Worm (Caenorhabditis elegans) whole organism, late embryonic: ENCODE measurements around the gene B0507.3.

ENCODE experiments used
- C38D4.7 ChIP-seq: fragments of 200-800 bp; sonication (Bioruptor generic); optimal IDR thresholded peaks from 2 replicates; lab custom pipeline; 2018; ENCODE audit warnings: mild to moderate bottlenecking, missing genetic modification characterization, moderate library complexity, missing compliant biosample characterization
- K09A11.1 ChIP-seq: sonication (generic microtip); optimal IDR thresholded peaks from 2 replicates; lab custom pipeline; 2017; ENCODE audit warnings: antibody characterized with exemption, mild to moderate bottlenecking, missing genetic modification characterization, missing compliant biosample characterization; ENCODE audit not compliant: insufficient read depth
- Y22D7AL.16 ChIP-seq: sonication (generic microtip); optimal IDR thresholded peaks from 2 replicates; lab custom pipeline; 2016; ENCODE audit warnings: missing genetic modification characterization, missing compliant biosample characterization
- ahr-1 ChIP-seq: sonication (generic microtip); optimal IDR thresholded peaks from 2 replicates; lab custom pipeline; 2016; ENCODE audit warnings: missing genetic modification characterization, missing compliant biosample characterization
- ama-1 ChIP-seq: fragments of 150-350 bp; optimal IDR thresholded peaks from 2 replicates; lab custom pipeline; 2014
- ceh-18 ChIP-seq: sonication (generic microtip); optimal IDR thresholded peaks from 2 replicates; lab custom pipeline; 2016; ENCODE audit warnings: missing genetic modification characterization, missing compliant biosample characterization
- ceh-2 ChIP-seq: sonication (generic microtip); optimal IDR thresholded peaks from 2 replicates; lab custom pipeline; 2016; ENCODE audit warnings: missing genotype, missing genetic modification characterization, missing compliant biosample characterization
- ceh-22 ChIP-seq: sonication (generic microtip); optimal IDR thresholded peaks from 2 replicates; lab custom pipeline; 2017; ENCODE audit warnings: missing biosample characterization, missing genetic modification characterization
- ceh-34 ChIP-seq: sonication (generic microtip); optimal IDR thresholded peaks from 2 replicates; lab custom pipeline; 2016; ENCODE audit warnings: mild to moderate bottlenecking, missing genetic modification characterization, missing compliant biosample characterization
- ceh-9 ChIP-seq: sonication (generic microtip); optimal IDR thresholded peaks from 2 replicates; lab custom pipeline; 2016; ENCODE audit warnings: mild to moderate bottlenecking, missing genetic modification characterization, inconsistent platforms, missing compliant biosample characterization
- che-1 ChIP-seq: sonication (generic microtip); optimal IDR thresholded peaks from 2 replicates; lab custom pipeline; 2016; ENCODE audit warnings: mild to moderate bottlenecking, missing genetic modification characterization, missing compliant biosample characterization
- dve-1 ChIP-seq: sonication (generic microtip); optimal IDR thresholded peaks from 2 replicates; lab custom pipeline; 2017; ENCODE audit warnings: antibody characterized with exemption, mild to moderate bottlenecking, missing genetic modification characterization, missing compliant biosample characterization
- elt-2 ChIP-seq: sonication (generic microtip); optimal IDR thresholded peaks from 2 replicates; lab custom pipeline; 2016; ENCODE audit warnings: missing genetic modification reagents, missing genetic modification characterization, missing compliant biosample characterization
- ets-4 ChIP-seq: sonication (generic microtip); optimal IDR thresholded peaks from 2 replicates; lab custom pipeline; 2016; ENCODE audit warnings: missing genetic modification characterization, missing compliant biosample characterization
- eyg-1 ChIP-seq: sonication (generic microtip); optimal IDR thresholded peaks from 2 replicates; lab custom pipeline; 2016; ENCODE audit warnings: missing genotype, missing genetic modification characterization, missing compliant biosample characterization
- fkh-10 ChIP-seq: fragments of 150-350 bp; optimal IDR thresholded peaks from 2 replicates; lab custom pipeline; 2014; ENCODE audit warnings: missing biosample characterization, missing genetic modification reagents, missing genetic modification characterization
- gmeb-2 ChIP-seq: sonication (generic microtip); optimal IDR thresholded peaks from 2 replicates; lab custom pipeline; 2016; ENCODE audit warnings: missing genetic modification characterization, inconsistent platforms, missing compliant biosample characterization
- hlh-13 ChIP-seq: fragments of 200-800 bp; sonication (Bioruptor generic); optimal IDR thresholded peaks from 2 replicates; lab custom pipeline; 2018; ENCODE audit warnings: mild to moderate bottlenecking, missing genetic modification characterization, missing compliant biosample characterization
- hlh-15 ChIP-seq: sonication (generic microtip); optimal IDR thresholded peaks from 2 replicates; lab custom pipeline; 2016; ENCODE audit warnings: missing genetic modification characterization, missing compliant biosample characterization
- hlh-30 ChIP-seq: sonication (generic microtip); optimal IDR thresholded peaks from 2 replicates; lab custom pipeline; 2017; ENCODE audit warnings: antibody characterized with exemption, missing genetic modification characterization, missing compliant biosample characterization; ENCODE audit not compliant: insufficient read depth
- hlh-6 ChIP-seq: sonication (generic microtip); optimal IDR thresholded peaks from 2 replicates; lab custom pipeline; 2016; ENCODE audit warnings: missing genotype, missing genetic modification characterization, missing compliant biosample characterization
- hlh-8 ChIP-seq: sonication (generic microtip); optimal IDR thresholded peaks from 2 replicates; lab custom pipeline; 2016; ENCODE audit warnings: missing genotype, missing genetic modification characterization, missing compliant biosample characterization
- lin-11 ChIP-seq: fragments of 200-800 bp; sonication (Bioruptor generic); optimal IDR thresholded peaks from 2 replicates; lab custom pipeline; 2018; ENCODE audit warnings: mild to moderate bottlenecking, missing genetic modification characterization, missing compliant biosample characterization
- mec-3 ChIP-seq: sonication (generic microtip); optimal IDR thresholded peaks from 2 replicates; lab custom pipeline; 2016; ENCODE audit warnings: borderline replicate concordance, missing genetic modification characterization, missing compliant biosample characterization
- nfya-1 ChIP-seq: sonication (generic microtip); optimal IDR thresholded peaks from 2 replicates; lab custom pipeline; 2017; ENCODE audit warnings: missing genetic modification characterization, mild to moderate bottlenecking, missing compliant biosample characterization, antibody characterized with exemption, moderate library complexity
- nhr-232 ChIP-seq: sonication (generic microtip); optimal IDR thresholded peaks from 2 replicates; lab custom pipeline; 2016; ENCODE audit warnings: missing genetic modification characterization, missing compliant biosample characterization
- npax-4 ChIP-seq: sonication (generic microtip); optimal IDR thresholded peaks from 2 replicates; lab custom pipeline; 2016; ENCODE audit warnings: missing genetic modification characterization, missing compliant biosample characterization
- odd-2 ChIP-seq: sonication (generic microtip); optimal IDR thresholded peaks from 2 replicates; lab custom pipeline; 2017; ENCODE audit warnings: antibody characterized with exemption, mild to moderate bottlenecking, missing genetic modification characterization, missing compliant biosample characterization
- pag-3 ChIP-seq: sonication (generic microtip); optimal IDR thresholded peaks from 2 replicates; lab custom pipeline; 2016; ENCODE audit warnings: missing compliant biosample characterization, missing genetic modification characterization, borderline replicate concordance
- pat-9 ChIP-seq: fragments of 200-800 bp; sonication (Bioruptor generic); optimal IDR thresholded peaks from 2 replicates; lab custom pipeline; 2018; ENCODE audit warnings: mild to moderate bottlenecking, missing genetic modification characterization, moderate library complexity, missing compliant biosample characterization
- pax-1 ChIP-seq: fragments of 150-350 bp; optimal IDR thresholded peaks from 2 replicates; lab custom pipeline; 2014; ENCODE audit warnings: missing biosample characterization, missing genetic modification characterization
- pha-2 ChIP-seq: sonication (generic microtip); optimal IDR thresholded peaks from 2 replicates; lab custom pipeline; 2017; ENCODE audit warnings: mild to moderate bottlenecking, missing genetic modification characterization, missing compliant biosample characterization
- pha-4 ChIP-seq: fragments of 150-350 bp; optimal IDR thresholded peaks from 2 replicates; lab custom pipeline; 2018; ENCODE audit warnings: missing biosample characterization, missing genetic modification reagents, missing genetic modification characterization
- pqm-1 ChIP-seq: sonication (generic microtip); optimal IDR thresholded peaks from 2 replicates; lab custom pipeline; 2016; ENCODE audit warnings: missing genetic modification characterization, missing compliant biosample characterization
- pros-1 ChIP-seq: fragments of 150-350 bp; optimal IDR thresholded peaks from 2 replicates; lab custom pipeline; 2014; ENCODE audit warnings: missing biosample characterization, missing genetic modification reagents, missing genetic modification characterization
- sdc-2 ChIP-seq: sonication (generic microtip); optimal IDR thresholded peaks from 2 replicates; lab custom pipeline; 2016; ENCODE audit warnings: missing genotype, missing genetic modification characterization, missing compliant biosample characterization
- sox-2 ChIP-seq: fragments of 200-800 bp; sonication (Bioruptor generic); IDR thresholded peaks from 2 replicates; pipeline ENCODE4 v1.3.6; 2022; ENCODE audit warnings: missing genetic modification reagents, missing genetic modification characterization, missing compliant biosample characterization
- tbx-2 ChIP-seq: sonication (generic microtip); optimal IDR thresholded peaks from 2 replicates; lab custom pipeline; 2016; ENCODE audit warnings: missing genetic modification characterization, missing compliant biosample characterization
- unc-42 ChIP-seq: sonication (generic microtip); optimal IDR thresholded peaks from 2 replicates; lab custom pipeline; 2016; ENCODE audit warnings: missing genotype, missing genetic modification characterization, missing compliant biosample characterization
- unc-55 ChIP-seq: sonication (generic microtip); optimal IDR thresholded peaks from 2 replicates; lab custom pipeline; 2017; ENCODE audit warnings: missing biosample characterization, missing genetic modification reagents, missing genetic modification characterization
- unc-86 ChIP-seq: sonication (generic microtip); optimal IDR thresholded peaks from 2 replicates; lab custom pipeline; 2016; ENCODE audit warnings: missing genetic modification characterization, missing compliant biosample characterization

The B0507.3 gene

DNA sequence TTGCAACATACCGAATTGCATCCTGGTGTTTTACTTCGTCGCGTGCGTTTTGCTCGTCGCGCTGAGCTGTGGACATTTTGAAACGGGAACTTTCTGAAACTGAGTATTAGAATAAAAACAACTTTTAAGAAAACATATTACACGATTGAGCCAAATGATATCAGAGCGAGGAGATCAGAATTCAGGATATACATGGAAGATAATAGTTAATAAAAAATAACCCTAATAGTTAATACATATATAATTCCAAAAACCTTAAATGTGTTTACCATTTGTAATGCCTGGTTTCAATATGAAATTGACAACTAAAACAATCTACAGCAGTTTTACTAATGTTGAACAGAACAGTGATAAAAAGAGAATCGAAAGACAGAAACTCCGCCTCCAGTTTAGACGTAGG is 5.8 kb upstream of the B0507.3 start, which contains the start of gene B0507.8:
Gene B0507.8 (minus strand): TSS at position 101 of the 400 bp plus-strand sequence.
- TF ChIP-seq che-1 (tag; lab: Kevin White, UChicago) (no peak), dve-1 (tag; lab: Kevin White, UChicago) (no peak), pha-4 (no peak), fkh-10 (no peak), lin-11 (no peak), hlh-6 (tag; lab: Kevin White, UChicago) (no peak), ahr-1 (no peak), nfya-1 (tag; lab: Kevin White, UChicago) (no peak), ceh-22 (tag; lab: Kevin White, UChicago) (no peak), hlh-8 (no peak), eyg-1 (tag; lab: Kevin White, UChicago) (no peak), Y22D7AL.16 (tag; lab: Kevin White, UChicago) (no peak), pha-2 (tag; lab: Kevin White, UChicago) (no peak), pag-3 (tag; lab: Kevin White, UChicago) (no peak), ceh-2 (no peak), sox-2 (GFP tag; lab: Robert Waterston, UW) (no peak), ceh-9 (tag; lab: Kevin White, UChicago) (no peak), C38D4.7 (GFP tag; lab: Kevin White, UChicago) (no peak), ceh-18 (no peak), ets-4 (no peak)

DNA sequence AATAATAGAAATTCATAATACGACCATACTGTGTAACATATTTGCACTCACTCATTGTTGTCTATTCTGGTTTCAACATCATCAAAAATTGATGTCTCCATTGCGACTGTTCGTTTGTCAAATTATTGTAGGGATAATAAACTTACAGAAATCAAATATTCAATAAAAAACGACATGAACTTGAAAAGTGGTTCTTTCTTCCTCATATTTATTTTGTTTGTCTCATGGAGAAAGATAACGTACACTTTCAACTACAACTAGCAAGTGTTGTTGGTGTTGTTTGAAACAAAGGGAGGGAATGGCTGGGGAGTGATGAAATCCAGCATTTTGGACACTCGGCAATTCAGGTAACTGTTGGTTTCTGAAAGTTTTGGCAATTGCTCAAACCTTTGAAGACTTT is 2.8 kb upstream of the B0507.3 start, which contains the start of gene B0507.9:
Gene B0507.9 (minus strand): TSS at position 101 of the 400 bp plus-strand sequence.
- TF ChIP-seq ceh-34 (tag; lab: Kevin White, UChicago), result no peak
- TF ChIP-seq pax-1 (tag; lab: Kevin White, UChicago), result no peak
- no peak for TF ChIP-seq hlh-6 (tag; lab: Kevin White, UChicago)
- TF ChIP-seq sdc-2, result no peak
- TF ChIP-seq elt-2 (tag; lab: Kevin White, UChicago), result no peak
- TF ChIP-seq, all 69 proteins: peak for 0

ce11 chrV:8767041-8767440 is 1.7 kb upstream of the B0507.3 start:
- TF ChIP-seq hlh-13 (GFP tag; lab: Kevin White, UChicago), result no peak
- TF ChIP-seq unc-86 (tag; lab: Kevin White, UChicago), result no peak
- TF ChIP-seq mec-3 (tag; lab: Kevin White, UChicago), result no peak
- TF ChIP-seq nhr-232, result no peak
- no peak for TF ChIP-seq unc-42 (tag; lab: Kevin White, UChicago)
- TF ChIP-seq gmeb-2 (tag; lab: Kevin White, UChicago), result no peak
- no peak for TF ChIP-seq hlh-15 (tag; lab: Kevin White, UChicago)
- no peak for TF ChIP-seq pros-1 (tag; lab: Kevin White, UChicago)
- TF ChIP-seq hlh-30 (tag; lab: Kevin White, UChicago), result no peak
- TF ChIP-seq nfya-1 (tag; lab: Kevin White, UChicago), result no peak
- no peak for TF ChIP-seq hlh-8
- no peak for TF ChIP-seq tbx-2 (tag; lab: Kevin White, UChicago)
- TF ChIP-seq ceh-34 (tag; lab: Kevin White, UChicago), result no peak
- no peak for TF ChIP-seq odd-2 (tag; lab: Kevin White, UChicago)
- no peak for TF ChIP-seq K09A11.1 (tag; lab: Kevin White, UChicago)
- no peak for TF ChIP-seq unc-55
- TF ChIP-seq ama-1 (lab: Kevin White, UChicago), result no peak
- no peak for TF ChIP-seq npax-4
- no peak for TF ChIP-seq pqm-1
- TF ChIP-seq pat-9 (tag; lab: Kevin White, UChicago), result no peak
